Worm (Caenorhabditis elegans) whole organism, dauer: Measurements from ENCODE around the gene srd-30.

ENCODE experiments used
- unc-62 ChIP-seq: sonication (generic microtip); optimal IDR thresholded peaks from 2 replicates; lab custom pipeline; 2017; ENCODE audit warnings: missing biosample characterization, missing genetic modification reagents, missing genetic modification characterization

srd-30 gene

DNA sequence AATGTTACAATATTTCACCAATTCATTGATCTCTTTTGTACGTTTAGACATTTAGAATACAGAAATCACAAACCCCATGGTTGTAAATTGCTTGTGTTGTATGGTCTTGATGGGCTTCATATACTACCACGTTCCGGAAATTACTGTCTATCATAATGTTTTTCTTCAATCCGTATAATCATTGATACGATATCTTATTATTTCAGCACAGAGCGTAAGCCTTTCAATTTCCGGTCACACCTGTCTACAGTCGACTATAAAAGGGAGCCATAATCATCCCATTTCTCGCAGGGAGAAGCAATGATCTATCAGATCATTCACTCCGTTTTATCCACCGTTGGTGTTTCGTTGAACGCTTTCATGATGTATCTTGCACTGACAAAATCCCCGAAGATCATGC, at the start of gene srd-30:
TSS of gene srd-30 (plus strand) at position 301 of the 400 bp plus-strand sequence.
- no peak for TF ChIP-seq unc-62

DNA sequence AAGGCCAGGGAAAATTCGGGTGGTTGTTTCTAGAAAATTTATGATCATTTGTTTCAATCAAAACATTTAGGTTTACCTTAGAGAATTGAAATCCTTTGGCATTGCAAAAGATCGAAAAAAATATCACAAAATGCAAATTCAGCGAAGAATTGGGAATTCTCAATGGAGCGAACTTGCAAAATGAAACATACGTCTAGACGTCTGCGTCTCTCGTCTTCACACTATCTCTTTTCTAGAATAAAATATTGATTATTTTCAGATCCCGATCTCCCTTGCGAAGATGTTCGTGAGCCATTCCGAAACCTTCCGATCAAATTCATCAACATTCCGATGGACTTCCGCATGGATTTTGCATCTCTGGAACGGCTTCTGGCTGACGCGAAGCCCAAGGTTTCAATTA, 49.2 kb upstream of the srd-30 start, which contains the start of gene ets-6:
TSS of gene ets-6 (minus strand) at position 169 of the 400 bp plus-strand sequence.
- TF ChIP-seq unc-62 = no peak

DNA sequence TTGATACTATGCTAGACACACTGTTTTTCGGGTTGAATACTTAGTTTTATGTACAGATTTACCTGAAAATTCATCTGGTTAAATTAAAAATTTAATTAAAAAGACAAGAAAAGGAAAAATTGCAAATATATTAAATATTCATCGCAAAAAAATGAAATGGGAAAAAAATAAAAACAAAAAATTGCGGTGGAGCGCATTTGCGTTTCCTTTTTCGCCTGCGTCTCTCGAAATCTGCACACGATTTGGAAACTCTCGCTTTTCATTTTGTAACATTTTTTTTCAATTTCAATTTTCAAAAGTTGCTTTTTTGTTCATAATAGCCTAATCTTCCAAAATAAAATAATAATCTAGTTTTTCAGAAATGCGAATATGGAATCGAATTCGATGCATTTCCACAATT, 42.0 kb upstream of the srd-30 start, which contains the start of the genes F19F10.11 and C50E3.5:
TSS of gene F19F10.11 (minus strand) at position 68 of the 400 bp plus-strand sequence.
TSS of gene C50E3.5 (plus strand) at position 360 of the 400 bp plus-strand sequence.
- TF ChIP-seq unc-62 = no peak

DNA sequence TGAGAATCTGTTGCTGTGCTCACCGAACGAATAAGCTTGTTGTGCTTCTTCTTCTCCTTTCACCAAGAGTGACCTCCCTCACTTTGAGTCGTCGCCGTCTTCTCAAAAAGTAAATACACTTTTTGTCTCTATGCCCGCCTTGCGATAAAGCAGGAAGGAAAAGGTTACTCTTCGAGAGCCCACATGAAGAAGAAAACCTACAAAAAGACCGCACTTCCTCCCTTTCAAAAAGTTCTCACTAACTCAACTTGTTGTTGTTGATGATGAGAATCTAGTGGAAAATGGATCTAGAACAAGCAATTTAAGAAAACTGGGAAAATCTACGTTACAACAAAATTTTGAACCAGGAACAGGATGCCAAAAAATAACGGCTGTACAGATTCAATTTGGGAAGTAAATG, 39.1 kb upstream of the srd-30 start, which contains the start of gene C50E3.6:
TSS of gene C50E3.6 (minus strand) at position 101 of the 400 bp plus-strand sequence.
- no peak for TF ChIP-seq unc-62

ce11 chrV:7595132-7595531, 34.5 kb upstream of the srd-30 start:
- TF ChIP-seq unc-62 = no peak

DNA sequence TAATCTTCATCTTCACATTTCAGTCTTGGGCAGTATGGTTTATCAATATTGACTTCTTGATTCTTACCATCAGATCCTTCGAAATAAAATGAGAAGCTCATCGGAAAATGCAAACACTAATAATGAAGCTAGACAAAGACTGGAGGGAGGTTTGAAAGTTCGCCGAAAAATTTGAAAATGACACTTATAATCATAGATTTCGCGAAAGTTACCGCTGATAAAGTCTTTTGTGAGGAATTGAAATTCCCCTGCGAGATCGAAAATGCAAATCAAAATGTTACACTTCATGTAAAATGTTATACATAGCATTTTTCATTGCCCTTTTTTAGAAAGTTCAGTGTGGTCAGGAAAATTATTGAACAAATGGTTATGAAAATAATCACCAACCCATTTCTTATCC, 31.3 kb upstream of the srd-30 start, which contains the start of gene C50E3.7:
TSS of gene C50E3.7 (minus strand) at position 101 of the 400 bp plus-strand sequence.
- no peak for TF ChIP-seq unc-62

DNA sequence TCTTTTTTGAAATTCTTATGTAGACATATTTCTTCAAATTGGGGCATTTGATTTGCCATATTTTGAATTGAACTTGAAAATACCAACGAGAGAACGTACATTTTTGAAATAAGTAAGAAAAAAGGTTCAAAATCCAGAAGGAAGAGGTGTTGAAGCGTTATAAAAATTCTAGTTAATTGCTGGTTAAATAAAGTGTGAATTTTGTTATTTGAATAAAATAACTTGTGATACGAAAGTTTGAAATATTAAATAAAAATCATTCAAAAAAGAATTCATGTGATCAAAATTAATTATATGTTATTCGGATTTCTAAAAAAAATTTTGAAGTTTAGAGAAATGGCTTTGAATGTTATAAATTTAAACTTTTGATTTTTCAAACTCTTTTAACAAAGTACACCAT, 29.5 kb upstream of the srd-30 start, which contains the start of gene C50E3.9:
TSS of gene C50E3.9 (minus strand) at position 101 of the 400 bp plus-strand sequence.
- no peak for TF ChIP-seq unc-62

DNA sequence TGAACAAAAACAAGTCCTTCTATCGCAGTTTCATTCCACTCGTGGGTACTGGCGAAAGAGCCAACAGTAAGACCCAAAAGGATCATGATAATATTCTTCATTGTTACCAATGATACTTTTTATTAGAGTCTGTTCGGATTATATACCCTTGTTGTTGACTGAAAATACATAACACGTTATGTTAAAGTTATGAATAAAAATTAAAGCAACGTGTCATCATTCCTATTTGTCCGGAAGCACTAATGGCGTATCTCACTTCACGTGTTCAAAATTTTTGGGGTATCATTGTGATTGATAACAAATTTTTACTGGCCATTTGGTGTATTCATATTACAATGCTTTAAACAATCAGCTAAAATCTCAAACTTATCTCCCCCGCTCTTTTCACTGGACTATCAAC, 28.2 kb upstream of the srd-30 start, which contains the start of gene scl-26:
TSS of gene scl-26 (minus strand) at position 101 of the 400 bp plus-strand sequence.
- no peak for TF ChIP-seq unc-62

ce11 chrV:7603404-7603803, 26.2 kb upstream of the srd-30 start, which contains the start of gene C50E3.11:
Gene C50E3.11 (minus strand): TSS chrV:7603486.
- no peak for TF ChIP-seq unc-62

- TF ChIP-seq unc-62 = no peak
Measured at ce11 chrV:7604858-7605257, 24.7 kb upstream of the srd-30 start, which contains the start of gene clec-213. Gene clec-213 (plus strand): TSS chrV:7605158.

DNA sequence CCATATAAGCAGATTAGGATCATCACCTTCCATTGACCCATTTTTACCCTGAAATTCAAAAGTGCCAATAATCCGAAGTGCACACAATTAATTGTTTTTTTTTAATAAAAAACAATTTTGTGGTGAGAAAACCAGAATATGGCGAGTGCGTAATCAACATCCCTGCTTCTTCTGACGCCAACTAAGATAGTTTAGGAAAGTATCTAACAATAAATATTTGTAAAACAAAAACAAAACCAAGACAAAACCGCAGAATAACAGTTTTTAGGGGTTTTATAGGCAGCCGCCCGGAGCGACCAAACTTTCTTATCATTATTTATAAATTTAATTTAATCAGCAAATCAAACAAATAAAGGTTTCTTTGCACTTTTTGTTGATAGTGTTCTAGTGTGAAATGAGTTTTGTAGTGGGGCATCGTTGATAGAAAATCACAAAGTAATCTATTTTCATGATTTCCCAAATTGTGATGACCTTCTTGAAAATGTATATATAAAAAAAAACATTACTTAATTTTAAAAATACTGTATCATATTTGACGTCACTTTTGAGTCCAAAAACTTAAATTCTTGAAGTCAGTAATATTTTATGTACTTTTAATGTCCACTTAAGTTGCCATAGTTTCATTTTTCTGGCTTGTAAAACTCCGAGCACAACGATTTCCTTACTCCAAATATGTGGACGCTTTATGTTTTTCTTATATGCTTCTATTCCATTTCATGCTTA, 19.7 kb upstream of the srd-30 start, which contains the start of the genes folt-3 and clec-214:
TSS of gene folt-3 (minus strand) at position 51 of the 723 bp plus-strand sequence.
TSS of gene clec-214 (plus strand) at position 673 of the 723 bp plus-strand sequence.
- TF ChIP-seq unc-62 = no peak

DNA sequence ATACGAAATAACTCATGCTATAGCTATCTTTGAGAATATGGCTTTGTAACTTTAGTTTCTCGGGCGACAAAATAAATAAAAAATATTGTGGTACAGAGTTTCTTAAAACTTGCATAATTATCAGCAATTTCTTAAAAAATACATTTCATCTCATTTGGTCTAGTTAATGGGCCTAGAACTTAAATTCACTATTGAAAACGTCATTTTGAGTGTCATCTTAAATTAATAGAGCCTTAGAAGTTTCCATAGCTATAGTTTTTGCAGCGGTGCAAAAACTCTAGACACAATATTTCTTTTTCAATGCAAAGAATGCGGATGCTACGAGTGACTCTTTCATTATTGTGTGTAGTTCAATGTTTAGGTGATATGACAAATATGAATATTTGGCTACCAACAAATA, 17.6 kb upstream of the srd-30 start, which contains the start of gene clec-215:
TSS of gene clec-215 (plus strand) at position 301 of the 400 bp plus-strand sequence.
- TF ChIP-seq unc-62 = no peak

DNA sequence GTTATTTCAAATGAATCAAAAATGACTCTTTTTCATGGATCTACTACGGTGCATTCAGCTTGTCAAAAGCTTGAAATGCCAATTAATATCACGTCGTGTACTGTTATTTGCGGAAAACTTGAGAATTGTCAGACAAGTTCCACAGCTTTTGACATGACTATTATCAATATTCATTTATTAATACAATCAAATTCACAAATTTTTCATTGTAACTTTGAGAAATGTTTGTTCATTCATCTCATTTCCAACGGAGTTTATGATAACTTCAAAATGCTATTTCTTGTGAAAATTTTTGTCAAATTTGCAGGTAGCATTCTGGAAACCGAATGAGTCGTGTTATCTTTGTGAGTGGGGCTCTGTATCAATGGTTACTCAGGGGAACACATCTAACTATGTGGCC, 11.5 kb upstream of the srd-30 start, which contains the start of gene C50E3.15:
TSS of gene C50E3.15 (plus strand) at position 301 of the 400 bp plus-strand sequence.
- TF ChIP-seq unc-62 = no peak

DNA sequence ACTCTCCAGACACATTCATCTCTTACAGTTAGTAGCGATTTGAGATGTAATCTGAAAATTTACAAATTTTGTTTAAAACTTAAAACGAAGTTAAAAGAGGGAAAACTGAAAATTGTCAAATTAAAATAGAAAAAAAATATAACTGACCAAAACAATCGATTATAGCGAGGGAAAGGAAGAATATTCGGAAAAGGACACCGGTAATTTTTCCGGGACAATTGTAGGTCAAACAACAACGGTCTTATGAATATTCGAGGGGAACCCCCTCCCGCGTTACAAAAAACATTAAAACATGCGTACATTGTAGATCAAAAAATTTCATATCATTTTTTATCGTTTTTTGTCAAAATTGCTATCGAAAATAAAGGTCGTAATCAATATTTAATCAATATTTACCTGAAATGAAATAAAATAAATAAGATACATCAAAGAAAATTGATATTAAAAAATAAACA, 7.6 kb upstream of the srd-30 start, which contains the start of gene C50E3.12:
TSS of gene C50E3.12 (minus strand) at position 51 of the 455 bp plus-strand sequence.
- no peak for TF ChIP-seq unc-62

ce11 chrV:7624152-7624551, 5.5 kb upstream of the srd-30 start, which contains the start of gene C50E3.13:
Gene C50E3.13 (minus strand): TSS chrV:7624252.
- TF ChIP-seq unc-62 = no peak

ce11 chrV:7624652-7625051, 5.0 kb upstream of the srd-30 start, which contains the start of gene grsp-4:
Gene grsp-4 (plus strand): TSS chrV:7624952.
- TF ChIP-seq unc-62 = no peak

DNA sequence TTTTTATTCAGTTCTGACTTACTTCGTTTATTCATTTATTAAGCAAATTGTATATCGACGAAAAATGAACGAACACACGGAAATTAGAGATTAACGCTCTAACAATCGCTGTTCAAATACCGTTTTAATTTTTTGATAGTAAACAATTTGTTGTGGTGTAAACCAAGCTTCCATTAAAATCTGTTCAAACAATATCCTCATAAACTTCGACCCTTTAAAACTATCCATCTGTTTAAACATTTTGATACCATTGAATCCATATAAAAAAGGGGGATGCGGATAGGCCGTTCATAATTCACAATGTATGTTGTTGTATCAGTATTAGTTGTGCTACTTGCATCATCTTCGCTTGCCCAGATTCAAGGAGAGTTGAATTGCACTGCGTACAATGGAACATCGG, 3.1 kb upstream of the srd-30 start, which contains the start of gene F07C4.6:
TSS of gene F07C4.6 (plus strand) at position 301 of the 400 bp plus-strand sequence.
- no peak for TF ChIP-seq unc-62
